Worm (Caenorhabditis elegans) whole organism, L4 larva: Measurements from ENCODE around the gene R01H2.1.

Source experiments
- D1046.2 ChIP-seq: fragments of 200-800 bp; sonication (Bioruptor generic); IDR thresholded peaks from 2 replicates; pipeline ENCODE4 v1.3.6; 2022; ENCODE audit warnings: missing genetic modification characterization, missing compliant biosample characterization
- ama-1 ChIP-seq: fragments of 150-350 bp; optimal IDR thresholded peaks from 2 replicates; lab custom pipeline; 2014; ENCODE audit warnings: inconsistent platforms, mixed read lengths
- lin-13 ChIP-seq: fragments of 150-350 bp; optimal IDR thresholded peaks from 2 replicates; lab custom pipeline; 2014; ENCODE audit warnings: missing biosample characterization, missing genetic modification reagents, missing genetic modification characterization
- lsy-2 ChIP-seq, 2 experiments: fragments of 150-350 bp in 1 of 2; sonication (generic microtip) in 1 of 2; optimal IDR thresholded peaks; 2 replicates each; lab custom pipeline; 2014 to 2017; ENCODE audit warnings: missing biosample characterization in 2 of 2, missing genetic modification characterization in 2 of 2
- mep-1 ChIP-seq: fragments of 150-350 bp; sonication (generic microtip); optimal IDR thresholded peaks from 3 replicates; lab custom pipeline; 2014; ENCODE audit warnings: missing biosample characterization, missing genetic modification characterization
- nhr-102 ChIP-seq: sonication (generic microtip); optimal IDR thresholded peaks from 2 replicates; lab custom pipeline; 2016; ENCODE audit warnings: mild to moderate bottlenecking, missing genetic modification characterization, moderate library complexity, missing compliant biosample characterization
- saeg-2 ChIP-seq: fragments of 200-800 bp; sonication (Bioruptor generic); IDR thresholded peaks from 2 replicates; pipeline ENCODE4 v1.3.6; 2022; ENCODE audit warnings: missing genetic modification reagents, missing genetic modification characterization, missing compliant biosample characterization

ce11 chrIII:7081488-7081887 lies 18.8 kb downstream of the R01H2.1 start:
- no peak for TF ChIP-seq nhr-102
- no peak for TF ChIP-seq saeg-2 (GFP tag; lab: Robert Waterston, UW)
- TF ChIP-seq D1046.2 (GFP tag; lab: Robert Waterston, UW): no peak
- no peak for TF ChIP-seq ama-1
- no peak for TF ChIP-seq mep-1 (tag; lab: Kevin White, UChicago)
- no peak for TF ChIP-seq lin-13 (GFP tag; lab: Kevin White, UChicago)
- no peak for TF ChIP-seq lsy-2 (tag; optimal IDR thresholded peaks at IDR 0.05; lab: Kevin White, UChicago)
